Fruit fly (Drosophila melanogaster) whole organism, embryonic: ENCODE data around the gene CG14052.

Source experiments
- Ada2b ChIP-seq: fragments of 200-800 bp; sonication (Bioruptor generic); IDR thresholded peaks from 2 replicates; pipeline ENCODE4 v1.3.6; 2022; ENCODE audit warnings: missing biosample characterization, missing genetic modification characterization
- Aef1 ChIP-seq: fragments of 200-800 bp; sonication (Bioruptor generic); IDR thresholded peaks from 3 replicates; pipeline ENCODE4 v1.3.6; 2022; ENCODE audit warnings: missing biosample characterization, missing genetic modification characterization
- Bgb ChIP-seq: fragments of 200-800 bp; sonication (Bioruptor generic); IDR thresholded peaks from 2 replicates; pipeline ENCODE4 v1.3.6; 2022; ENCODE audit warnings: missing biosample characterization, missing genetic modification characterization; ENCODE audit not compliant: partially characterized antibody
- Blimp-1 ChIP-seq: fragments of 200-800 bp; sonication (Bioruptor generic); optimal IDR thresholded peaks from 3 replicates; lab custom pipeline; 2018; ENCODE audit warnings: missing biosample characterization, missing genetic modification characterization, mild to moderate bottlenecking, moderate library complexity, missing genetic modification reagents
- BtbVII ChIP-seq: fragments of 200-800 bp; sonication (Bioruptor generic); optimal IDR thresholded peaks from 3 replicates; lab custom pipeline; 2017; ENCODE audit warnings: missing biosample characterization, mild to moderate bottlenecking, missing genetic modification characterization
- Bteb2 ChIP-seq: fragments of 200-800 bp; sonication (Bioruptor generic); optimal IDR thresholded peaks from 2 replicates; lab custom pipeline; 2016; ENCODE audit warnings: missing biosample characterization, missing genetic modification characterization
- CG10565 ChIP-seq: fragments of 200-800 bp; sonication (Bioruptor generic); optimal IDR thresholded peaks from 3 replicates; lab custom pipeline; 2016; ENCODE audit warnings: missing biosample characterization, mild to moderate bottlenecking, missing genetic modification characterization
- CG11504 ChIP-seq: fragments of 200-800 bp; sonication (Bioruptor generic); optimal IDR thresholded peaks from 3 replicates; lab custom pipeline; 2019; ENCODE audit warnings: missing biosample characterization, mild to moderate bottlenecking, missing genetic modification characterization, moderate library complexity
- CG11695 ChIP-seq: fragments of 200-800 bp; sonication (Bioruptor generic); IDR thresholded peaks from 3 replicates; pipeline ENCODE4 v1.3.6; 2022; ENCODE audit warnings: missing biosample characterization, missing genetic modification characterization
- CG14710 ChIP-seq: fragments of 200-800 bp; sonication (Bioruptor generic); optimal IDR thresholded peaks from 3 replicates; lab custom pipeline; 2019; ENCODE audit warnings: missing biosample characterization, mild to moderate bottlenecking, missing genetic modification characterization, moderate library complexity
- CG14965 ChIP-seq: fragments of 200-800 bp; sonication (Bioruptor generic); optimal IDR thresholded peaks from 2 replicates; lab custom pipeline; 2016; ENCODE audit warnings: missing biosample characterization, missing genetic modification characterization, borderline replicate concordance
- CG15696 ChIP-seq: fragments of 200-800 bp; sonication (Bioruptor generic); optimal IDR thresholded peaks from 2 replicates; lab custom pipeline; 2019; ENCODE audit warnings: missing biosample characterization, mild to moderate bottlenecking, missing genetic modification characterization, moderate library complexity
- CG17361 ChIP-seq: fragments of 200-800 bp; sonication (Bioruptor generic); IDR thresholded peaks from 3 replicates; pipeline ENCODE4 v1.3.6; 2022; ENCODE audit warnings: missing biosample characterization, missing genetic modification characterization
- CG18262 ChIP-seq: fragments of 200-800 bp; optimal IDR thresholded peaks from 3 replicates; lab custom pipeline; 2019; ENCODE audit warnings: missing biosample characterization, mild to moderate bottlenecking, missing genetic modification characterization, moderate library complexity
- CG2202 ChIP-seq: fragments of 200-800 bp; sonication (Bioruptor generic); optimal IDR thresholded peaks from 2 replicates; lab custom pipeline; 2018; ENCODE audit warnings: missing biosample characterization, mild to moderate bottlenecking, missing genetic modification characterization
- CG3281 ChIP-seq: fragments of 200-800 bp; sonication (Bioruptor generic); optimal IDR thresholded peaks from 3 replicates; lab custom pipeline; 2017; ENCODE audit warnings: missing biosample characterization, mild to moderate bottlenecking, missing genetic modification characterization
- CG3407 ChIP-seq: fragments of 200-800 bp; sonication (Bioruptor generic); optimal IDR thresholded peaks from 2 replicates; lab custom pipeline; 2018; ENCODE audit warnings: missing biosample characterization, mild to moderate bottlenecking, missing genetic modification characterization
- CG5245 ChIP-seq: fragments of 200-800 bp; sonication (Bioruptor generic); optimal IDR thresholded peaks from 3 replicates; lab custom pipeline; 2016; ENCODE audit warnings: missing biosample characterization, missing genetic modification characterization
- CG6791 ChIP-seq: fragments of 200-800 bp; sonication (Bioruptor generic); IDR thresholded peaks from 3 replicates; pipeline ENCODE4 v1.3.6; 2022; ENCODE audit warnings: missing biosample characterization, missing genetic modification characterization; ENCODE audit not compliant: partially characterized antibody
- CG6854 ChIP-seq: fragments of 200-800 bp; sonication (Bioruptor generic); optimal IDR thresholded peaks from 3 replicates; lab custom pipeline; 2017; ENCODE audit warnings: missing biosample characterization, mild to moderate bottlenecking, missing genetic modification characterization
- CG7745 ChIP-seq: fragments of 200-800 bp; sonication (Bioruptor generic); optimal IDR thresholded peaks from 2 replicates; lab custom pipeline; 2018; ENCODE audit warnings: missing biosample characterization, mild to moderate bottlenecking, missing genetic modification characterization, moderate library complexity
- CG7928 ChIP-seq: fragments of 200-800 bp; sonication (Bioruptor generic); optimal IDR thresholded peaks from 2 replicates; lab custom pipeline; 2017; ENCODE audit warnings: missing biosample characterization, mild to moderate bottlenecking, missing genetic modification characterization
- CG7987 ChIP-seq: fragments of 200-800 bp; sonication (Bioruptor generic); optimal IDR thresholded peaks from 2 replicates; lab custom pipeline; 2018; ENCODE audit warnings: missing biosample characterization, mild to moderate bottlenecking, missing genetic modification characterization, moderate library complexity
- CG9215 ChIP-seq: fragments of 200-800 bp; sonication (Bioruptor generic); IDR thresholded peaks from 2 replicates; pipeline ENCODE4 v1.3.6; 2022; ENCODE audit warnings: missing biosample characterization, missing genetic modification characterization
- Chrac-16 ChIP-seq: fragments of 200-800 bp; sonication (Bioruptor generic); optimal IDR thresholded peaks from 3 replicates; lab custom pipeline; 2016; ENCODE audit warnings: missing biosample characterization, missing genetic modification characterization
- Dll ChIP-seq: fragments of 200-800 bp; sonication (Bioruptor generic); IDR thresholded peaks from 4 replicates; pipeline ENCODE4 v1.3.6; 2022; ENCODE audit warnings: missing biosample characterization, missing genetic modification characterization; ENCODE audit not compliant: partially characterized antibody
- Elba2 ChIP-seq: fragments of 200-800 bp; sonication (Bioruptor generic); optimal IDR thresholded peaks from 3 replicates; lab custom pipeline; 2016; ENCODE audit warnings: missing biosample characterization, missing genetic modification characterization
- Hr78 ChIP-seq, 2 experiments: fragments of 200-800 bp in 1 of 2; fragments of >200 bp in 1 of 2; sonication (Bioruptor generic) in 1 of 2; optimal IDR thresholded peaks; 2 replicates each; lab custom pipeline; 2017 to 2019; ENCODE audit warnings: missing biosample characterization in 2 of 2, missing genetic modification characterization in 2 of 2, mild to moderate bottlenecking in 1 of 2, moderate library complexity in 1 of 2
- Myb ChIP-seq: fragments of 200-800 bp; sonication (Bioruptor generic); optimal IDR thresholded peaks from 2 replicates; lab custom pipeline; 2016; ENCODE audit warnings: missing biosample characterization, missing genetic modification characterization
- Pdp1 ChIP-seq, 2 experiments: fragments of 200-800 bp; sonication (Bioruptor generic); optimal IDR thresholded peaks; 3 replicates each; lab custom pipeline; 2016; ENCODE audit warnings: missing biosample characterization in 2 of 2, missing genetic modification characterization in 2 of 2, mild to moderate bottlenecking in 1 of 2, moderate library complexity in 1 of 2
- ase ChIP-seq: fragments of 200-800 bp; sonication (Bioruptor generic); IDR thresholded peaks from 3 replicates; pipeline ENCODE4 v1.3.6; 2022; ENCODE audit warnings: missing biosample characterization, missing genetic modification characterization
- br ChIP-seq: fragments of >200 bp; optimal IDR thresholded peaks from 2 replicates; lab custom pipeline; 2017
- dpn ChIP-seq, 2 experiments: fragments of 200-800 bp; sonication (Bioruptor generic); optimal IDR thresholded peaks; 3 replicates each; lab custom pipeline; 2016; ENCODE audit warnings: missing biosample characterization in 2 of 2, missing genetic modification characterization in 2 of 2
- gsb-n ChIP-seq: fragments of 200-800 bp; sonication (Bioruptor generic); optimal IDR thresholded peaks from 3 replicates; lab custom pipeline; 2018; ENCODE audit warnings: missing biosample characterization, mild to moderate bottlenecking, missing genetic modification characterization
- gt ChIP-seq: fragments of 200-800 bp; sonication (Bioruptor generic); IDR thresholded peaks from 2 replicates; pipeline ENCODE4 v1.3.6; 2022; ENCODE audit warnings: missing biosample characterization, missing genetic modification characterization
- ind ChIP-seq: fragments of 200-800 bp; sonication (Bioruptor generic); optimal IDR thresholded peaks from 3 replicates; lab custom pipeline; 2016; ENCODE audit warnings: missing biosample characterization, missing genetic modification characterization
- insv ChIP-seq, 2 experiments: fragments of 200-800 bp; sonication (Bioruptor generic); optimal IDR thresholded peaks; 3 replicates each; lab custom pipeline; 2016 to 2018; ENCODE audit warnings: missing biosample characterization in 2 of 2, missing genetic modification characterization in 2 of 2
- lab ChIP-seq: fragments of 200-800 bp; sonication (Bioruptor generic); optimal IDR thresholded peaks from 3 replicates; lab custom pipeline; 2017; ENCODE audit warnings: missing biosample characterization, missing genetic modification characterization, mild to moderate bottlenecking, moderate library complexity, missing genetic modification reagents
- mirr ChIP-seq: fragments of 200-800 bp; sonication (Bioruptor generic); optimal IDR thresholded peaks from 3 replicates; lab custom pipeline; 2018; ENCODE audit warnings: missing biosample characterization, mild to moderate bottlenecking, missing genetic modification characterization
- p53 ChIP-seq: fragments of 200-800 bp; sonication (Bioruptor generic); optimal IDR thresholded peaks from 2 replicates; lab custom pipeline; 2016; ENCODE audit warnings: missing biosample characterization, missing genetic modification characterization
- pfk ChIP-seq: fragments of 200-800 bp; sonication (Bioruptor generic); optimal IDR thresholded peaks from 2 replicates; lab custom pipeline; 2018; ENCODE audit warnings: missing biosample characterization, mild to moderate bottlenecking, missing genetic modification characterization, moderate library complexity
- sc ChIP-seq, 3 experiments: fragments of >200 bp in 2 of 3; fragments of 200-800 bp in 1 of 3; sonication (Bioruptor generic) in 1 of 3; optimal IDR thresholded peaks; 2 replicates in 2 of 3; 3 replicates in 1 of 3; lab custom pipeline; 2017; ENCODE audit warnings: mild to moderate bottlenecking in 1 of 3, missing biosample characterization in 1 of 3, missing genetic modification characterization in 1 of 3, missing genetic modification reagents in 1 of 3
- sisA ChIP-seq: fragments of 200-800 bp; sonication (Bioruptor generic); IDR thresholded peaks from 2 replicates; pipeline ENCODE4 v1.3.6; 2022; ENCODE audit warnings: missing biosample characterization, missing genetic modification characterization
- zen ChIP-seq: fragments of 200-800 bp; sonication (Bioruptor generic); optimal IDR thresholded peaks from 3 replicates; lab custom pipeline; 2018; ENCODE audit warnings: missing biosample characterization, mild to moderate bottlenecking, missing genetic modification characterization, moderate library complexity
- zf30C ChIP-seq: fragments of 200-800 bp; sonication (Bioruptor generic); optimal IDR thresholded peaks from 3 replicates; lab custom pipeline; 2018; ENCODE audit warnings: missing biosample characterization, mild to moderate bottlenecking, missing genetic modification characterization

Gene CG14052

DNA sequence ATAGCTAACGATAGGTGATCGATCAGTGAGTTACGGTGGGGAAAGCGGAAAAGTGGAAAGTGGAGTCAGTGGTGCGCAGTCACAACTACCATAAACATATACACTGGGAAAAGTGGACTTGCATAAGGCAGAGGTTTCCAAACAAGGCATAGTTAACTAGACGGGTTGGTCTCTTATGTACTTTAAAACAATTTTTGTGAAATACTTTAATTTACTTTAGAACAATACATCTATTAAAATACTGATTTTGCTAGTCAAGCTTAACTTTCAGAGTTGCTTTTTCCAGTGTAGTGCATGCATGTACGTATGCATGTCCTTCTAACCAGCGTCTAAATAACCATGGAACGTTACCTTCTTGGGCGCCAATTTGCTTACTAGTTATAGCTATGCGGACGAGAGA lies 3.7 kb upstream of the CG14052 start (continued):
- TF ChIP-seq ind (no peak), CG14965 (no peak), Dll (GFP tag; lab: Robert Waterston, UW) (no peak), dpn (GFP tag; optimal IDR thresholded peaks at IDR 0.05; lab: Kevin White, UChicago) (no peak), CG7928 (no peak), lab (GFP tag; lab: Kevin White, UChicago) (no peak), CG6791 (GFP tag; lab: Robert Waterston, UW) (no peak), Blimp-1 (GFP tag; lab: Kevin White, UChicago) (peak; percentile 42), CG18262 (peak; percentile 10), CG7745 (tag; lab: Kevin White, UChicago) (no peak), br (no peak), CG7987 (GFP tag; lab: Kevin White, UChicago) (no peak), gsb-n (tag; lab: Kevin White, UChicago) (no peak), CG11695 (GFP tag; lab: Robert Waterston, UW) (no peak), sisA (GFP tag; lab: Robert Waterston, UW) (no peak), Bteb2 (no peak), Elba2 (GFP tag; lab: Kevin White, UChicago) (no peak), Hr78 (GFP tag; optimal IDR thresholded peaks at IDR 0.05; lab: Kevin White, UChicago) (no peak), Pdp1 (GFP tag; optimal IDR thresholded peaks at IDR 0.05; lab: Kevin White, UChicago) (no peak), Myb (no peak), CG5245 (GFP tag; lab: Kevin White, UChicago) (no peak), CG3281 (GFP tag; lab: Kevin White, UChicago) (no peak), CG10565 (GFP tag; lab: Kevin White, UChicago) (no peak), mirr (GFP tag; lab: Kevin White, UChicago) (no peak), Ada2b (GFP tag; lab: Robert Waterston, UW) (no peak), CG9215 (GFP tag; lab: Robert Waterston, UW) (no peak), CG2202 (tag; lab: Kevin White, UChicago) (no peak)

DNA sequence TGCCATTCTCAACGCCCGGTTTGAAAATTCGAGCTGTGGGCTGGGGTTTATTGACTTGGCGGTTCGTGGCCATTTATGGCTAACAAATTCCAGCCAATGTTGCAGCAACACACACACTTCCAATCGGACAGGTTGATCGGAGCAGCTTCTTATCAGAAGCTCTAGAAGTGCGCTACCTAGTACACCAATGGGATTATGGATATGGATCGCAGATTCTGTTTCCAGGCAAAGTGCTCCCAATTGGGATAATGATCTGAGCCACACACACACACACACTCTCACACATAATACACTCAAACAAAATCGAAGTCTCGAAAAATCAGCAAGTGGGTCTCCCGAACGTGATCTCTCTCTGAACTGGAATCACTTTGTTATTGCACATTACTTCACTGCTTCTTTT lies 2.0 kb upstream of the CG14052 start:
- TF ChIP-seq CG15696 (tag; lab: Kevin White, UChicago) (no peak), BtbVII (GFP tag; lab: Kevin White, UChicago) (no peak), Elba2 (GFP tag; lab: Kevin White, UChicago) (peak; percentile 61), pfk (no peak), p53 (GFP tag; lab: Kevin White, UChicago) (no peak), CG3407 (GFP tag; lab: Kevin White, UChicago) (no peak), gt (GFP tag; lab: Robert Waterston, UW) (no peak), CG11504 (tag; lab: Kevin White, UChicago) (peak; percentile 41), sc (optimal IDR thresholded peaks at IDR 0.05; lab: Kevin White, UChicago) (no peak), sc (GFP tag; optimal IDR thresholded peaks at IDR 0.05; lab: Kevin White, UChicago) (no peak), CG6854 (GFP tag; lab: Kevin White, UChicago) (no peak), Aef1 (no peak), zen (peak; percentile 18), CG17361 (no peak), Bgb (GFP tag; lab: Robert Waterston, UW) (no peak), CG14710 (tag; lab: Kevin White, UChicago) (no peak), zf30C (GFP tag; lab: Kevin White, UChicago) (no peak), ase (GFP tag; lab: Robert Waterston, UW) (no peak), insv (GFP tag; optimal IDR thresholded peaks at IDR 0.05; lab: Kevin White, UChicago) (peak; percentile 57 to 95), Chrac-16 (no peak)
- TF ChIP-seq, all 482 proteins: peak for 4
